Worm (Caenorhabditis elegans): ENCODE results near the gene chil-16.

The chil-16 gene

ce11 chrII:9441838-9442237 lies at the start of gene chil-16:
Gene chil-16, minus strand, starts transcription at chrII:9441938.
- TF ChIP-seq egl-27 (tag; optimal IDR thresholded peaks at IDR 0.05) (no peak), ceh-9 (tag; optimal IDR thresholded peaks at IDR 0.05) (no peak), pha-4 (tag; optimal IDR thresholded peaks at IDR 0.05) (no peak), nfya-1 (tag; optimal IDR thresholded peaks at IDR 0.05; ENCODE audit: insufficient read depth) (no peak), skn-1 (tag; optimal IDR thresholded peaks at IDR 0.05) (no peak), nhr-77 (tag; optimal IDR thresholded peaks at IDR 0.05) (no peak), eor-1 (tag; optimal IDR thresholded peaks at IDR 0.05) (no peak), nhr-237 (tag; optimal IDR thresholded peaks at IDR 0.05) (no peak), nhr-11 (tag; optimal IDR thresholded peaks at IDR 0.05) (no peak), mdl-1 (tag; optimal IDR thresholded peaks at IDR 0.05) (no peak), daf-12 (tag; optimal IDR thresholded peaks at IDR 0.05) (no peak), nhr-76 (tag; optimal IDR thresholded peaks at IDR 0.05) (no peak), ceh-28 (tag; optimal IDR thresholded peaks at IDR 0.05) (no peak)

- TF ChIP-seq nhr-23 (tag; optimal IDR thresholded peaks at IDR 0.05): no peak
- TF ChIP-seq pha-4 (tag; optimal IDR thresholded peaks at IDR 0.05): peak; percentile 40
- TF ChIP-seq hmg-11 (tag; optimal IDR thresholded peaks at IDR 0.05): peak; percentile 19
- TF ChIP-seq egl-27 (tag; optimal IDR thresholded peaks at IDR 0.05): no peak
- no peak for TF ChIP-seq egl-5 (tag; optimal IDR thresholded peaks at IDR 0.05)
- no peak for TF ChIP-seq nhr-28 (tag; optimal IDR thresholded peaks at IDR 0.05)
- TF ChIP-seq fos-1 (tag; optimal IDR thresholded peaks at IDR 0.05): no peak
- TF ChIP-seq ama-1 (optimal IDR thresholded peaks at IDR 0.05): no peak
- no peak for TF ChIP-seq nhr-43 (tag; optimal IDR thresholded peaks at IDR 0.05; ENCODE audit: poor library complexity, severe bottlenecking)
- no peak for TF ChIP-seq tbx-2 (tag; optimal IDR thresholded peaks at IDR 0.05)
- peak; percentile 8 for TF ChIP-seq lin-39 (tag; optimal IDR thresholded peaks at IDR 0.05)
- no peak for TF ChIP-seq nhr-77 (tag; optimal IDR thresholded peaks at IDR 0.05)
Observed at ce11 chrII:9491045-9491444, 49.3 kb upstream of the chil-16 start.

DNA sequence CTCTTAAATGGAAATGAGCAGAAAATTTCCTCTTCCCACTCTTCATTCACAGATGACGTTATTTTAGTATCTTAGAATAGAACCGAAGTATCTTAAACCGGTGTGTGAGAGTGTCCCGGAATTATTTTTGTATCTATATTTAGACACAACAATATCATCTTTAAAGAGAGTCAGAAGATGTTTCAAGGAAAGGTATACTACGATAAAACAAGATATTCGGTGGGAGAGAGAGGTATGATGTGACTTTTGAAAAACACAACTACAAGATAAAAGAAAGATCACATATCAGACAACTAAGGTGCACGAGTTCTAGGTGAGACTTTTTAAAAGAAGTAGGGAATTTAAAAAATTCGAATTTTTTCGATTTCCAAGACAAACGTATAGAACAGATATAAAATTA lies 48.9 kb upstream of the chil-16 start:
- TF ChIP-seq unc-62 (GFP tag; optimal IDR thresholded peaks at IDR 0.05) (no peak), mdl-1 (tag; optimal IDR thresholded peaks at IDR 0.05) (no peak), nhr-43 (tag; optimal IDR thresholded peaks at IDR 0.05; ENCODE audit: poor library complexity, severe bottlenecking) (peak; percentile 33)

DNA sequence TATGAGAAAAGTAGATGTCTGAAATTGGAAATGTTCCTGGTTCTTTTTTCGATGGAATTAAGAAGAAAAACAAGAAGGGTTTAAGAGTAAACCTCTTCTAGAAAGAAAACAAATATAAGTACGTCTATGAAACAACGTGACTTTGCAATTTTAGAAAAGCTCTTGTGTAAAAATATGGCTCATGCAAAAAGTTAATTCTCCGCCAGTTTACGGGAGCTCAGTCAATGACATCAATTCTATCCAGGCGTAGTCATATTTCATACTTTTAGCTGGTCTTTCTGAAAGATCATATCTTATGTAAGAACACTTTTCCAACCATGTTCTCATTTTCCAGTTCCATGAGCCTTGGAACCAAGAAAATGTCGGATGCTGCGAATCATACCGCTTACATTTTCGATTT lies 48.2 kb upstream of the chil-16 start:
- TF ChIP-seq hmg-11 (tag; optimal IDR thresholded peaks at IDR 0.05): no peak

ce11 chrII:9487337-9487950 lies 45.7 kb upstream of the chil-16 start, which contains the start of gene T19H5.4:
Gene T19H5.4, minus strand, starts transcription at chrII:9487387.
- TF ChIP-seq daf-12 (tag; optimal IDR thresholded peaks at IDR 0.05) (no peak), fkh-2 (tag; optimal IDR thresholded peaks at IDR 0.05) (no peak), lin-39 (tag; optimal IDR thresholded peaks at IDR 0.05) (no peak), mml-1 (tag; optimal IDR thresholded peaks at IDR 0.05) (no peak), eor-1 (tag; optimal IDR thresholded peaks at IDR 0.05) (no peak), nhr-43 (tag; optimal IDR thresholded peaks at IDR 0.05; ENCODE audit: poor library complexity, severe bottlenecking) (peak; percentile 59), fkh-10 (GFP tag; optimal IDR thresholded peaks at IDR 0.05) (no peak), nhr-67 (tag; optimal IDR thresholded peaks at IDR 0.05) (no peak), ceh-16 (tag; optimal IDR thresholded peaks at IDR 0.05) (no peak), jun-1 (tag; optimal IDR thresholded peaks at IDR 0.05) (peak; percentile 31), snpc-4 (tag; optimal IDR thresholded peaks at IDR 0.05) (no peak), ceh-28 (tag; optimal IDR thresholded peaks at IDR 0.05) (no peak), egl-5 (tag; optimal IDR thresholded peaks at IDR 0.05) (no peak), nhr-11 (tag; optimal IDR thresholded peaks at IDR 0.05) (no peak), elt-2 (tag; optimal IDR thresholded peaks at IDR 0.05) (peak; percentile 82), tbx-2 (tag; optimal IDR thresholded peaks at IDR 0.05) (peak; percentile 4), nhr-237 (tag; optimal IDR thresholded peaks at IDR 0.05) (no peak), lin-15B (tag; optimal IDR thresholded peaks at IDR 0.05) (no peak), elt-3 (tag; optimal IDR thresholded peaks at IDR 0.05) (peak in 1 of 3 experiments; percentile 39), pha-4 (tag; optimal IDR thresholded peaks at IDR 0.05) (peak; percentile 64), nhr-76 (tag; optimal IDR thresholded peaks at IDR 0.05) (no peak), nhr-12 (tag; optimal IDR thresholded peaks at IDR 0.05) (no peak), nhr-28 (tag; optimal IDR thresholded peaks at IDR 0.05) (no peak), mdl-1 (tag; optimal IDR thresholded peaks at IDR 0.05) (no peak), nhr-25 (tag; optimal IDR thresholded peaks at IDR 0.05) (peak; percentile 11), pqm-1 (tag; optimal IDR thresholded peaks at IDR 0.05) (peak; percentile 34), nhr-23 (tag; optimal IDR thresholded peaks at IDR 0.05) (no peak), unc-39 (tag; optimal IDR thresholded peaks at IDR 0.05) (no peak), ZK546.5 (tag; optimal IDR thresholded peaks at IDR 0.05) (no peak), R02D3.7 (tag; optimal IDR thresholded peaks at IDR 0.05) (no peak), fos-1 (tag; optimal IDR thresholded peaks at IDR 0.05) (no peak), ama-1 (optimal IDR thresholded peaks at IDR 0.05) (peak; percentile 16), unc-62 (GFP tag; optimal IDR thresholded peaks at IDR 0.05) (no peak), ztf-4 (tag; optimal IDR thresholded peaks at IDR 0.05) (no peak), aly-2 (tag; optimal IDR thresholded peaks at IDR 0.05) (no peak), elt-1 (tag; optimal IDR thresholded peaks at IDR 0.05) (no peak)

Measured in whole organism, L3 larva.